Worm (Caenorhabditis elegans): Measurements from ENCODE around the gene C35B1.9.
A peak's percentile ranks its signal among the peaks of the same experiment; 100 is the strongest.

Gene C35B1.9

ce11 chrIV:4055297-4055696 lies 25.4 kb downstream of the C35B1.9 start:
- TF ChIP-seq hlh-1 (tag; optimal IDR thresholded peaks at IDR 0.05) (peak; percentile 84), ceh-43 (GFP tag; optimal IDR thresholded peaks at IDR 0.05) (no peak), unc-62 (GFP tag; optimal IDR thresholded peaks at IDR 0.05) (peak; percentile 30), blmp-1 (tag; optimal IDR thresholded peaks at IDR 0.05) (no peak), zip-8 (tag; optimal IDR thresholded peaks at IDR 0.05) (no peak), cnd-1 (tag; optimal IDR thresholded peaks at IDR 0.05) (no peak), unc-120 (tag; optimal IDR thresholded peaks at IDR 0.05; ENCODE audit: poor library complexity, severe bottlenecking) (peak; percentile 30), nhr-237 (tag; optimal IDR thresholded peaks at IDR 0.05) (no peak)

ce11 chrIV:4053405-4053804 lies 27.3 kb downstream of the C35B1.9 start:
- no peak for TF ChIP-seq ham-2 (GFP tag; optimal IDR thresholded peaks at IDR 0.05)
- no peak for TF ChIP-seq lsy-2 (tag; optimal IDR thresholded peaks at IDR 0.05)
- TF ChIP-seq lin-13 (tag; optimal IDR thresholded peaks at IDR 0.05) = no peak
- no peak for TF ChIP-seq cnd-1 (tag; optimal IDR thresholded peaks at IDR 0.05)
- TF ChIP-seq mab-5 (tag; optimal IDR thresholded peaks at IDR 0.05) = no peak

ce11 chrIV:4052274-4052673 lies 28.5 kb downstream of the C35B1.9 start:
- no peak for TF ChIP-seq mls-2 (tag; optimal IDR thresholded peaks at IDR 0.05)
- TF ChIP-seq ces-1 (GFP tag; optimal IDR thresholded peaks at IDR 0.05) = peak; percentile 82

- TF ChIP-seq ztf-11 (tag; optimal IDR thresholded peaks at IDR 0.05) (no peak), drap-1 (GFP tag; optimal IDR thresholded peaks at IDR 0.05) (no peak)
Measured at ce11 chrIV:4051539-4051938, 29.2 kb downstream of the C35B1.9 start, which contains the start of gene wrt-5. Gene wrt-5 (minus strand): TSS chrIV:4051639.

- peak; percentile 56 for TF ChIP-seq nhr-2 (tag; optimal IDR thresholded peaks at IDR 0.05)
- TF ChIP-seq flh-1 (GFP tag; optimal IDR thresholded peaks at IDR 0.05) = no peak
- TF ChIP-seq pha-4 (tag; optimal IDR thresholded peaks at IDR 0.05) = peak; percentile 79
- TF ChIP-seq blmp-1 (tag; optimal IDR thresholded peaks at IDR 0.05) = peak; percentile 39
- peak; percentile 33 for TF ChIP-seq cnd-1 (tag; optimal IDR thresholded peaks at IDR 0.05)
- TF ChIP-seq snpc-4 (tag; optimal IDR thresholded peaks at IDR 0.05) = no peak
- TF ChIP-seq nhr-237 (tag; optimal IDR thresholded peaks at IDR 0.05) = peak; percentile 57
- TF ChIP-seq M03D4.4 (tag; optimal IDR thresholded peaks at IDR 0.05) = peak; percentile 12
- peak; percentile 32 for TF ChIP-seq tbx-8 (GFP tag; optimal IDR thresholded peaks at IDR 0.05)
- no peak for TF ChIP-seq bed-3 (GFP tag; optimal IDR thresholded peaks at IDR 0.05)
- no peak for TF ChIP-seq nhr-28 (tag; optimal IDR thresholded peaks at IDR 0.05)
- TF ChIP-seq ces-1 (GFP tag; optimal IDR thresholded peaks at IDR 0.05) = peak; percentile 86
- TF ChIP-seq ham-2 (GFP tag; optimal IDR thresholded peaks at IDR 0.05) = no peak
- TF ChIP-seq elt-1 (tag; optimal IDR thresholded peaks at IDR 0.05; ENCODE audit: borderline replicate concordance, insufficient read depth) = no peak
- TF ChIP-seq unc-120 (tag; optimal IDR thresholded peaks at IDR 0.05; ENCODE audit: poor library complexity, severe bottlenecking) = peak; percentile 22
- peak; percentile 81 for TF ChIP-seq ceh-39 (tag; optimal IDR thresholded peaks at IDR 0.05)
- no peak for TF ChIP-seq nhr-12 (tag; optimal IDR thresholded peaks at IDR 0.05)
- TF ChIP-seq mab-5 (tag; optimal IDR thresholded peaks at IDR 0.05) = peak; percentile 76
- TF ChIP-seq sptf-1 (tag; optimal IDR thresholded peaks at IDR 0.05) = peak; percentile 74
- peak; percentile 89 for TF ChIP-seq mep-1 (tag; optimal IDR thresholded peaks at IDR 0.05)
- TF ChIP-seq hlh-1 (tag; optimal IDR thresholded peaks at IDR 0.05) = peak; percentile 1
- TF ChIP-seq ceh-83 (GFP tag; optimal IDR thresholded peaks at IDR 0.05) = no peak
- TF ChIP-seq mls-2 (tag; optimal IDR thresholded peaks at IDR 0.05) = peak; percentile 27
- peak; percentile 45 for TF ChIP-seq ceh-43 (GFP tag; optimal IDR thresholded peaks at IDR 0.05)
- TF ChIP-seq lin-13 (tag; optimal IDR thresholded peaks at IDR 0.05) = peak; percentile 97
- TF ChIP-seq ztf-11 (tag; optimal IDR thresholded peaks at IDR 0.05) = no peak
- TF ChIP-seq unc-62 (GFP tag; optimal IDR thresholded peaks at IDR 0.05) = no peak
- peak; percentile 38 for TF ChIP-seq drap-1 (GFP tag; optimal IDR thresholded peaks at IDR 0.05)
- TF ChIP-seq unc-39 (tag; optimal IDR thresholded peaks at IDR 0.05) = no peak
- TF ChIP-seq elt-3 (tag; optimal IDR thresholded peaks at IDR 0.05) = no peak
- peak; percentile 82 for TF ChIP-seq lsy-2 (tag; optimal IDR thresholded peaks at IDR 0.05)
Measured at ce11 chrIV:4049398-4049998, 31.2 kb downstream of the C35B1.9 start, which contains the start of gene pcn-1. Gene pcn-1 (minus strand): TSS chrIV:4049448.
